Fruit fly (Drosophila melanogaster) whole organism, embryonic: ENCODE measurements around the gene CG15638.

Source experiments
- B-H1 ChIP-seq: fragments of 200-800 bp; sonication (Bioruptor generic); IDR thresholded peaks from 3 replicates; pipeline ENCODE4 v1.3.6; 2022; ENCODE audit warnings: missing biosample characterization, missing genetic modification characterization
- C15 ChIP-seq: fragments of 200-800 bp; sonication (Bioruptor generic); IDR thresholded peaks from 3 replicates; pipeline ENCODE4 v1.3.6; 2022; ENCODE audit warnings: missing biosample characterization, missing genetic modification characterization
- CG10267 ChIP-seq: fragments of 200-800 bp; sonication (Bioruptor generic); optimal IDR thresholded peaks from 2 replicates; lab custom pipeline; 2018; ENCODE audit warnings: missing biosample characterization, mild to moderate bottlenecking, missing genetic modification characterization, moderate library complexity
- CG10274 ChIP-seq: fragments of 200-800 bp; sonication (Bioruptor generic); optimal IDR thresholded peaks from 3 replicates; lab custom pipeline; 2017; ENCODE audit warnings: missing biosample characterization, mild to moderate bottlenecking, missing genetic modification characterization
- CG10543 ChIP-seq: fragments of 200-800 bp; sonication (Bioruptor generic); optimal IDR thresholded peaks from 3 replicates; lab custom pipeline; 2017; ENCODE audit warnings: missing biosample characterization, mild to moderate bottlenecking, missing genetic modification characterization, moderate library complexity
- CG11695 ChIP-seq: fragments of 200-800 bp; sonication (Bioruptor generic); IDR thresholded peaks from 3 replicates; pipeline ENCODE4 v1.3.6; 2022; ENCODE audit warnings: missing biosample characterization, missing genetic modification characterization
- CG12769 ChIP-seq: fragments of 200-800 bp; sonication (Bioruptor generic); optimal IDR thresholded peaks from 2 replicates; lab custom pipeline; 2019; ENCODE audit warnings: missing biosample characterization, mild to moderate bottlenecking, missing genetic modification characterization, moderate library complexity
- CG1832 ChIP-seq: fragments of 200-800 bp; sonication (Bioruptor generic); optimal IDR thresholded peaks from 2 replicates; lab custom pipeline; 2017; ENCODE audit warnings: missing biosample characterization, mild to moderate bottlenecking, missing genetic modification characterization, inconsistent platforms
- CG2116 ChIP-seq: fragments of 200-800 bp; sonication (Bioruptor generic); optimal IDR thresholded peaks from 3 replicates; lab custom pipeline; 2018; ENCODE audit warnings: missing biosample characterization, mild to moderate bottlenecking, missing genetic modification characterization
- CG30431 ChIP-seq: fragments of 200-800 bp; sonication (Bioruptor generic); optimal IDR thresholded peaks from 2 replicates; lab custom pipeline; 2017; ENCODE audit warnings: missing biosample characterization, missing genetic modification characterization
- CG3163 ChIP-seq: fragments of 200-800 bp; sonication (Bioruptor generic); optimal IDR thresholded peaks from 3 replicates; lab custom pipeline; 2016; ENCODE audit warnings: missing biosample characterization, missing genetic modification characterization
- CG32767 ChIP-seq: fragments of 200-800 bp; sonication (Bioruptor generic); IDR thresholded peaks from 2 replicates; pipeline ENCODE4 v1.3.6; 2022; ENCODE audit warnings: missing biosample characterization, missing genetic modification characterization
- CG33557 ChIP-seq: fragments of 200-800 bp; sonication (Bioruptor generic); optimal IDR thresholded peaks from 2 replicates; lab custom pipeline; 2019; ENCODE audit warnings: missing biosample characterization, mild to moderate bottlenecking, missing genetic modification characterization, moderate library complexity
- CG34422 ChIP-seq: fragments of 200-800 bp; sonication (Bioruptor generic); IDR thresholded peaks from 3 replicates; pipeline ENCODE4 v1.3.6; 2022; ENCODE audit warnings: missing biosample characterization, missing genetic modification characterization
- CG42726 ChIP-seq: fragments of 200-800 bp; sonication (Bioruptor generic); IDR thresholded peaks from 2 replicates; pipeline ENCODE4 v1.3.6; 2022; ENCODE audit warnings: missing biosample characterization, missing genetic modification characterization; ENCODE audit not compliant: partially characterized antibody
- CG6654 ChIP-seq: fragments of 200-800 bp; sonication (Bioruptor generic); optimal IDR thresholded peaks from 2 replicates; lab custom pipeline; 2017; ENCODE audit warnings: missing biosample characterization, mild to moderate bottlenecking, missing genetic modification characterization
- CG7372 ChIP-seq: fragments of 200-800 bp; sonication (Bioruptor generic); IDR thresholded peaks from 2 replicates; pipeline ENCODE4 v1.3.6; 2022; ENCODE audit warnings: missing biosample characterization, missing genetic modification characterization
- CG8944 ChIP-seq: fragments of 200-800 bp; sonication (Bioruptor generic); optimal IDR thresholded peaks from 3 replicates; lab custom pipeline; 2016; ENCODE audit warnings: missing biosample characterization, missing genetic modification characterization
- CkIIα-i1 ChIP-seq: fragments of 200-800 bp; sonication (Bioruptor generic); IDR thresholded peaks from 2 replicates; pipeline ENCODE4 v1.3.6; 2022; ENCODE audit warnings: missing biosample characterization, missing genetic modification characterization
- CoRest ChIP-seq: fragments of 200-800 bp; sonication (Bioruptor generic); optimal IDR thresholded peaks from 3 replicates; lab custom pipeline; 2018; ENCODE audit warnings: missing biosample characterization, mild to moderate bottlenecking, missing genetic modification characterization, moderate library complexity
- D ChIP-seq, 2 experiments: fragments of 200-800 bp in 1 of 2; fragments of >200 bp in 1 of 2; sonication (Bioruptor generic) in 1 of 2; optimal IDR thresholded peaks; 2 replicates in 1 of 2; 3 replicates in 1 of 2; lab custom pipeline; 2017; ENCODE audit warnings: mild to moderate bottlenecking in 1 of 2, missing biosample characterization in 1 of 2, missing genetic modification characterization in 1 of 2, missing genetic modification reagents in 1 of 2
- D19B ChIP-seq: fragments of 200-800 bp; sonication (Bioruptor generic); optimal IDR thresholded peaks from 2 replicates; lab custom pipeline; 2017; ENCODE audit warnings: missing biosample characterization, mild to moderate bottlenecking, missing genetic modification characterization
- Dad ChIP-seq: fragments of 200-800 bp; sonication (Bioruptor generic); optimal IDR thresholded peaks from 3 replicates; lab custom pipeline; 2016; ENCODE audit warnings: missing biosample characterization, missing genetic modification characterization
- Deaf1 ChIP-seq: fragments of 200-800 bp; optimal IDR thresholded peaks from 3 replicates; lab custom pipeline; 2019; ENCODE audit warnings: missing biosample characterization, mild to moderate bottlenecking, missing genetic modification characterization, moderate library complexity
- Dip2 ChIP-seq: fragments of 200-800 bp; sonication (Bioruptor generic); IDR thresholded peaks from 2 replicates; pipeline ENCODE4 v1.3.6; 2022; ENCODE audit warnings: missing biosample characterization, missing genetic modification characterization
- Dip3 ChIP-seq: fragments of 200-800 bp; sonication (Bioruptor generic); optimal IDR thresholded peaks from 3 replicates; lab custom pipeline; 2016; ENCODE audit warnings: missing biosample characterization, missing genetic modification characterization
- Drgx ChIP-seq: fragments of 200-800 bp; sonication (Bioruptor generic); IDR thresholded peaks from 2 replicates; pipeline ENCODE4 v1.3.6; 2022; ENCODE audit warnings: missing biosample characterization, missing genetic modification characterization
- Gsc ChIP-seq: fragments of 200-800 bp; sonication (Bioruptor generic); IDR thresholded peaks from 2 replicates; pipeline ENCODE4 v1.3.6; 2022; ENCODE audit warnings: missing biosample characterization, missing genetic modification characterization
- Jarid2 ChIP-seq: fragments of 200-800 bp; sonication (Bioruptor generic); optimal IDR thresholded peaks from 3 replicates; lab custom pipeline; 2017; ENCODE audit warnings: mild to moderate bottlenecking, missing biosample characterization, missing genetic modification reagents, missing genetic modification characterization
- MESR4 ChIP-seq: fragments of 200-800 bp; sonication (Bioruptor generic); optimal IDR thresholded peaks from 2 replicates; lab custom pipeline; 2018; ENCODE audit warnings: missing biosample characterization, mild to moderate bottlenecking, missing genetic modification characterization, moderate library complexity
- Med ChIP-seq: fragments of 200-800 bp; sonication (Bioruptor generic); peaks from one replicate; lab custom pipeline; 2016; ENCODE audit warnings: missing biosample characterization, missing genetic modification characterization, mild to moderate bottlenecking, inconsistent platforms, moderate library complexity
- Mes4 ChIP-seq: fragments of 200-800 bp; sonication (Bioruptor generic); optimal IDR thresholded peaks from 2 replicates; lab custom pipeline; 2016; ENCODE audit warnings: missing biosample characterization, missing genetic modification characterization
- Six4 ChIP-seq: fragments of 200-800 bp; sonication (Bioruptor generic); optimal IDR thresholded peaks from 2 replicates; lab custom pipeline; 2016; ENCODE audit warnings: missing biosample characterization, missing genetic modification characterization
- Sry-δ ChIP-seq: fragments of 200-800 bp; sonication (Bioruptor generic); optimal IDR thresholded peaks from 2 replicates; lab custom pipeline; 2016; ENCODE audit warnings: missing biosample characterization, missing genetic modification characterization
- ap ChIP-seq: fragments of 200-800 bp; sonication (Bioruptor generic); IDR thresholded peaks from 2 replicates; pipeline ENCODE4 v1.3.6; 2022; ENCODE audit warnings: missing biosample characterization, missing genetic modification characterization
- az2 ChIP-seq: fragments of 200-800 bp; sonication (Bioruptor generic); optimal IDR thresholded peaks from 3 replicates; lab custom pipeline; 2016; ENCODE audit warnings: missing biosample characterization, missing genetic modification characterization
- bowl ChIP-seq: fragments of 200-800 bp; sonication (Bioruptor generic); IDR thresholded peaks from 2 replicates; pipeline ENCODE4 v1.3.6; 2022; ENCODE audit warnings: missing biosample characterization, missing genetic modification characterization
- bsh ChIP-seq, 2 experiments: fragments of 200-800 bp; sonication (Bioruptor generic); optimal IDR thresholded peaks; 2 replicates each; lab custom pipeline; 2017 to 2018; ENCODE audit warnings: mild to moderate bottlenecking in 2 of 2, missing biosample characterization in 2 of 2, missing genetic modification characterization in 2 of 2, moderate library complexity in 1 of 2
- caup ChIP-seq: fragments of 200-800 bp; sonication (Bioruptor generic); optimal IDR thresholded peaks from 3 replicates; lab custom pipeline; 2017; ENCODE audit warnings: missing biosample characterization, mild to moderate bottlenecking, missing genetic modification characterization, moderate library complexity; ENCODE audit not compliant: severe bottlenecking
- cg ChIP-seq: fragments of 200-800 bp; sonication (Bioruptor generic); optimal IDR thresholded peaks from 3 replicates; lab custom pipeline; 2019; ENCODE audit warnings: missing biosample characterization, mild to moderate bottlenecking, missing genetic modification characterization, moderate library complexity
- ci ChIP-seq: fragments of 200-800 bp; sonication (Bioruptor generic); IDR thresholded peaks from 3 replicates; pipeline ENCODE4 v1.3.6; 2022; ENCODE audit warnings: missing biosample characterization, missing genetic modification characterization
- croc ChIP-seq: fragments of 200-800 bp; sonication (Bioruptor generic); conservative IDR thresholded peaks from 3 replicates; pipeline ENCODE4 v1.3.6; 2022; ENCODE audit warnings: missing biosample characterization, missing genetic modification characterization
- da ChIP-seq: fragments of 200-800 bp; sonication (Bioruptor generic); optimal IDR thresholded peaks from 2 replicates; lab custom pipeline; 2016; ENCODE audit warnings: missing biosample characterization, missing genetic modification characterization
- grn ChIP-seq: fragments of 200-800 bp; sonication (Bioruptor generic); optimal IDR thresholded peaks from 3 replicates; lab custom pipeline; 2017; ENCODE audit warnings: missing biosample characterization, missing genetic modification characterization
- ham ChIP-seq: fragments of 200-800 bp; sonication (Bioruptor generic); IDR thresholded peaks from 2 replicates; pipeline ENCODE4 v1.3.6; 2022; ENCODE audit warnings: missing biosample characterization, missing genetic modification characterization
- row ChIP-seq: fragments of 200-800 bp; sonication (Bioruptor generic); IDR thresholded peaks from 3 replicates; pipeline ENCODE4 v1.3.6; 2022; ENCODE audit warnings: missing biosample characterization, missing genetic modification characterization
- tgo ChIP-seq: fragments of 200-800 bp; sonication (Bioruptor generic); IDR thresholded peaks from 3 replicates; pipeline ENCODE4 v1.3.6; 2022; ENCODE audit warnings: missing biosample characterization, missing genetic modification characterization
- tin ChIP-seq: fragments of 200-800 bp; sonication (Bioruptor generic); optimal IDR thresholded peaks from 3 replicates; lab custom pipeline; 2016; ENCODE audit warnings: missing biosample characterization, missing genetic modification characterization

Gene CG15638

dm6 chr2L:13512182-13513032 lies 23.2 kb downstream of the CG15638 start (continued):
- TF ChIP-seq CG30431 (no peak), ci (peak; percentile 24; the same call in 2 of the 3 replicates), bowl (peak; percentile 70; the same call in 1 of the 2 replicates), croc (no peak), caup (GFP tag; lab: Kevin White, UChicago) (no peak), CG42726 (GFP tag; lab: Robert Waterston, UW) (0 out of 2 replicates have a peak, but pooled peaks have one; percentile 19), D (optimal IDR thresholded peaks at IDR 0.05; lab: Kevin White, UChicago) (no peak), D (GFP tag; optimal IDR thresholded peaks at IDR 0.05; lab: Kevin White, UChicago) (no peak), tin (no peak), bsh (GFP tag; optimal IDR thresholded peaks at IDR 0.05; lab: Kevin White, UChicago) (no peak), da (peak; percentile 40), B-H1 (peak; percentile 17; the same call in 1 of the 3 replicates), Dip2 (GFP tag; lab: Robert Waterston, UW) (no peak), Jarid2 (GFP tag; lab: Kevin White, UChicago) (no peak), row (GFP tag; lab: Robert Waterston, UW) (peak; percentile 73), CG8944 (no peak), CG6654 (GFP tag; lab: Kevin White, UChicago) (no peak), Mes4 (GFP tag; lab: Kevin White, UChicago) (no peak), Sry-δ (GFP tag; lab: Kevin White, UChicago) (no peak), CoRest (peak; percentile 43), CG34422 (peak; percentile 38; the same call in 1 of the 3 replicates), MESR4 (no peak), CG12769 (peak; percentile 60), CG10267 (tag; lab: Kevin White, UChicago) (no peak), ap (peak; percentile 15; the same call in 1 of the 2 replicates), az2 (GFP tag; lab: Kevin White, UChicago) (no peak), CG7372 (GFP tag; lab: Robert Waterston, UW) (no peak), Six4 (GFP tag; lab: Kevin White, UChicago) (no peak), ham (no peak), CkIIα-i1 (GFP tag; lab: Robert Waterston, UW) (no peak), CG1832 (GFP tag; lab: Kevin White, UChicago) (peak; percentile 18), CG33557 (GFP tag; lab: Kevin White, UChicago) (no peak), Dad (no peak), CG2116 (GFP tag; lab: Kevin White, UChicago) (no peak), CG11695 (GFP tag; lab: Robert Waterston, UW) (peak; percentile 55; the same call in 1 of the 3 replicates), Med (peak; percentile 84), CG3163 (GFP tag; lab: Kevin White, UChicago) (no peak), tgo (peak; percentile 55; the same call in 2 of the 3 replicates), C15 (no peak), Gsc (GFP tag; lab: Robert Waterston, UW) (no peak), cg (no peak), Dip3 (GFP tag; lab: Kevin White, UChicago) (peak; percentile 22), grn (GFP tag; lab: Kevin White, UChicago) (no peak), D19B (GFP tag; lab: Kevin White, UChicago) (no peak), CG32767 (GFP tag; lab: Robert Waterston, UW) (no peak), Drgx (GFP tag; lab: Robert Waterston, UW) (peak; percentile 38; the same call in 1 of the 2 replicates), Deaf1 (no peak), CG10274 (GFP tag; lab: Kevin White, UChicago) (no peak), CG10543 (GFP tag; lab: Kevin White, UChicago) (no peak)
